Worm (Caenorhabditis elegans) whole organism, L1 larva: Measurements from ENCODE around the gene gldi-1.

Source experiments
- C34B4.2 ChIP-seq: sonication (generic microtip); optimal IDR thresholded peaks from 2 replicates; lab custom pipeline; 2017; ENCODE audit warnings: mild to moderate bottlenecking, missing genetic modification characterization, missing compliant biosample characterization
- F16B12.6 ChIP-seq: fragments of 150-350 bp; optimal IDR thresholded peaks from 2 replicates; lab custom pipeline; 2014; ENCODE audit warnings: missing biosample characterization, missing genetic modification characterization
- alr-1 ChIP-seq: fragments of 200-800 bp; sonication (Bioruptor generic); optimal IDR thresholded peaks from 2 replicates; lab custom pipeline; 2018; ENCODE audit warnings: borderline replicate concordance, mild to moderate bottlenecking, missing genetic modification characterization, missing compliant biosample characterization
- aly-2 ChIP-seq: fragments of 150-350 bp; optimal IDR thresholded peaks from 2 replicates; lab custom pipeline; 2014; ENCODE audit warnings: missing biosample characterization, missing genetic modification characterization
- ces-1 ChIP-seq: fragments of 150-350 bp; optimal IDR thresholded peaks from 2 replicates; lab custom pipeline; 2014; ENCODE audit warnings: missing biosample characterization, missing genetic modification reagents, missing genetic modification characterization
- egl-13 ChIP-seq: sonication (generic microtip); optimal IDR thresholded peaks from 2 replicates; lab custom pipeline; 2016; ENCODE audit warnings: missing genotype, missing genetic modification reagents, missing genetic modification characterization, missing compliant biosample characterization
- egl-27 ChIP-seq, 2 experiments: fragments of 150-350 bp in 1 of 2; sonication (generic microtip); optimal IDR thresholded peaks; 3 replicates each; lab custom pipeline; 2017 to 2018; ENCODE audit warnings: missing biosample characterization in 2 of 2, missing genetic modification characterization in 2 of 2, missing genetic modification reagents in 2 of 2
- elt-2 ChIP-seq: sonication (generic microtip); optimal IDR thresholded peaks from 2 replicates; lab custom pipeline; 2016; ENCODE audit warnings: missing genetic modification characterization, mild to moderate bottlenecking, inconsistent platforms, missing compliant biosample characterization, missing genetic modification reagents
- elt-3 ChIP-seq, 6 experiments: fragments of 150-350 bp in 1 of 6; sonication (generic microtip); optimal IDR thresholded peaks; 2 replicates each; lab custom pipeline; 2017 to 2018; ENCODE audit warnings: missing biosample characterization in 6 of 6, missing genetic modification characterization in 6 of 6, inconsistent platforms in 1 of 6
- fkh-4 ChIP-seq: sonication (generic microtip); optimal IDR thresholded peaks from 2 replicates; lab custom pipeline; 2016; ENCODE audit warnings: missing compliant biosample characterization, missing genetic modification characterization, borderline replicate concordance
- grh-1 ChIP-seq: fragments of 200-800 bp; sonication (Bioruptor generic); IDR thresholded peaks from 2 replicates; pipeline ENCODE4 v1.3.6; 2022; ENCODE audit warnings: missing genetic modification reagents, missing genetic modification characterization, missing compliant biosample characterization
- hlh-17 ChIP-seq: fragments of 200-800 bp; sonication (Bioruptor generic); optimal IDR thresholded peaks from 2 replicates; lab custom pipeline; 2018; ENCODE audit warnings: missing genetic modification characterization, mild to moderate bottlenecking, missing compliant biosample characterization, moderate library complexity, borderline replicate concordance
- irx-1 ChIP-seq: sonication (generic microtip); optimal IDR thresholded peaks from 2 replicates; lab custom pipeline; 2016; ENCODE audit warnings: missing genetic modification characterization, missing compliant biosample characterization
- isw-1 ChIP-seq: fragments of 200-800 bp; sonication (Bioruptor generic); IDR thresholded peaks from 2 replicates; pipeline ENCODE4 v1.3.6; 2022; ENCODE audit warnings: missing genetic modification characterization, missing compliant biosample characterization
- lin-13 ChIP-seq: fragments of 150-350 bp; optimal IDR thresholded peaks from 2 replicates; lab custom pipeline; 2014; ENCODE audit warnings: missing biosample characterization, missing genetic modification reagents, missing genetic modification characterization
- lin-35 ChIP-seq, 2 experiments: fragments of 150-350 bp; optimal IDR thresholded peaks; 2 replicates each; lab custom pipeline; 2014; ENCODE audit warnings: missing biosample characterization in 2 of 2, missing genetic modification characterization in 2 of 2, missing genetic modification reagents in 2 of 2
- lin-39 ChIP-seq: fragments of 150-350 bp; optimal IDR thresholded peaks from 2 replicates; lab custom pipeline; 2014; ENCODE audit warnings: missing biosample characterization, missing genetic modification reagents, missing genetic modification characterization
- lsy-2 ChIP-seq, 2 experiments: fragments of 150-350 bp; optimal IDR thresholded peaks; 2 replicates each; lab custom pipeline; 2014; ENCODE audit warnings: missing biosample characterization in 2 of 2, missing genetic modification characterization in 2 of 2
- mab-9 ChIP-seq: fragments of 200-800 bp; sonication (Bioruptor generic); IDR thresholded peaks from 2 replicates; pipeline ENCODE4 v1.3.6; 2022; ENCODE audit warnings: missing genetic modification reagents, missing genetic modification characterization, missing compliant biosample characterization
- mep-1 ChIP-seq: fragments of 150-350 bp; optimal IDR thresholded peaks from 2 replicates; lab custom pipeline; 2014; ENCODE audit warnings: missing biosample characterization, missing genetic modification characterization
- nhr-11 ChIP-seq: fragments of 150-350 bp; optimal IDR thresholded peaks from 2 replicates; lab custom pipeline; 2014; ENCODE audit warnings: missing biosample characterization, missing genetic modification characterization
- nhr-47 ChIP-seq: sonication (generic microtip); optimal IDR thresholded peaks from 2 replicates; lab custom pipeline; 2016; ENCODE audit warnings: mild to moderate bottlenecking, missing genetic modification characterization, moderate library complexity, missing compliant biosample characterization
- nhr-71 ChIP-seq: sonication (generic microtip); optimal IDR thresholded peaks from 2 replicates; lab custom pipeline; 2016; ENCODE audit warnings: mild to moderate bottlenecking, missing genetic modification characterization, moderate library complexity, missing compliant biosample characterization
- nhr-76 ChIP-seq: sonication (generic microtip); optimal IDR thresholded peaks from 2 replicates; lab custom pipeline; 2017; ENCODE audit warnings: missing biosample characterization, missing genetic modification characterization
- nhr-77 ChIP-seq: fragments of 150-350 bp; optimal IDR thresholded peaks from 2 replicates; lab custom pipeline; 2014; ENCODE audit warnings: missing biosample characterization, missing genetic modification characterization
- pax-3 ChIP-seq: fragments of 200-800 bp; sonication (Bioruptor generic); optimal IDR thresholded peaks from 2 replicates; lab custom pipeline; 2018; ENCODE audit warnings: mild to moderate bottlenecking, missing genetic modification characterization, moderate library complexity, missing compliant biosample characterization
- pqm-1 ChIP-seq: sonication (generic microtip); optimal IDR thresholded peaks from 3 replicates; lab custom pipeline; 2017; ENCODE audit warnings: missing biosample characterization, missing genetic modification characterization
- skn-1 ChIP-seq: fragments of 150-350 bp; optimal IDR thresholded peaks from 2 replicates; lab custom pipeline; 2014; ENCODE audit warnings: missing biosample characterization, missing genetic modification characterization
- sptf-1 ChIP-seq: fragments of 150-350 bp; optimal IDR thresholded peaks from 2 replicates; lab custom pipeline; 2014; ENCODE audit warnings: missing biosample characterization, missing genetic modification characterization
- tlp-1 ChIP-seq: fragments of 150-350 bp; optimal IDR thresholded peaks from 2 replicates; lab custom pipeline; 2014; ENCODE audit warnings: missing biosample characterization, missing genetic modification characterization
- unc-130 ChIP-seq: fragments of 150-350 bp; optimal IDR thresholded peaks from 2 replicates; lab custom pipeline; 2017; ENCODE audit warnings: missing biosample characterization, missing genetic modification characterization, inconsistent platforms
- unc-30 ChIP-seq: sonication (generic microtip); optimal IDR thresholded peaks from 2 replicates; lab custom pipeline; 2017; ENCODE audit warnings: missing biosample characterization, missing genetic modification characterization
- unc-62 ChIP-seq: fragments of 150-350 bp; optimal IDR thresholded peaks from 2 replicates; lab custom pipeline; 2014; ENCODE audit warnings: missing biosample characterization, missing genetic modification reagents, missing genetic modification characterization
- unc-86 ChIP-seq: sonication (generic microtip); optimal IDR thresholded peaks from 2 replicates; lab custom pipeline; 2016; ENCODE audit warnings: missing genetic modification characterization, missing compliant biosample characterization
- unc-98 ChIP-seq: fragments of 200-800 bp; sonication (Bioruptor generic); IDR thresholded peaks from 2 replicates; pipeline ENCODE4 v1.3.6; 2022; ENCODE audit warnings: missing genetic modification characterization, missing compliant biosample characterization
- vab-15 ChIP-seq: sonication (generic microtip); optimal IDR thresholded peaks from 2 replicates; lab custom pipeline; 2017; ENCODE audit warnings: missing genotype, mild to moderate bottlenecking, missing genetic modification characterization, missing compliant biosample characterization
- xbp-1 ChIP-seq: sonication (generic microtip); optimal IDR thresholded peaks from 2 replicates; lab custom pipeline; 2016; ENCODE audit warnings: missing genetic modification characterization, missing compliant biosample characterization
- ztf-11 ChIP-seq, 2 experiments: sonication (generic microtip); optimal IDR thresholded peaks; 2 replicates each; lab custom pipeline; 2016 to 2017; ENCODE audit warnings: missing genetic modification characterization in 2 of 2, missing biosample characterization in 1 of 2, missing compliant biosample characterization in 1 of 2

Gene gldi-1

DNA sequence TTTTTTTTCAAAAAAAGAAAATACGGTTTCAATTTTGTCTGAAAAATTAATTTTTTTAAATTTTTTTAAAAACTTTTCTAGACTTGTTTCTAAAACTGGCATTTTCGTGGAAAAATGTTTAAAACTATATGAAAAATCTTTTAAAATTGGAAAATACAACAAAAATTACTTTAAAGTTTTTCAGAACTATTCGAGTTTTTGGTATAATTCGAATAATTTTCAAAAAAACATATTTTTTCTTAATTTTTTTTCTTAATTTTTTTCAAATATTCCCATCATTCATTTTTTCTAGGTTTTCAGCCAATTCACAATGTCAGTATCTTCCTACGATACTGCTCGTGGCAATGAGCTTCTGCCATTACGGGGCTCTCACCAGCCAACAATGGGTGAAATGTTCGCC, 38.1 kb upstream of the gldi-1 start, which contains the start of gene slc-36.2:
Gene slc-36.2, plus strand, starts transcription at position 301 of the 400 bp plus-strand sequence.
- TF ChIP-seq grh-1 (GFP tag; lab: Robert Waterston, UW) (no peak), unc-98 (GFP tag; lab: Robert Waterston, UW) (no peak), alr-1 (no peak), pqm-1 (tag; lab: Kevin White, UChicago) (no peak), hlh-17 (GFP tag; lab: Kevin White, UChicago) (no peak), mep-1 (tag; lab: Kevin White, UChicago) (no peak), irx-1 (tag; lab: Kevin White, UChicago) (no peak)
- TF ChIP-seq, all 84 proteins: peak for 0

DNA sequence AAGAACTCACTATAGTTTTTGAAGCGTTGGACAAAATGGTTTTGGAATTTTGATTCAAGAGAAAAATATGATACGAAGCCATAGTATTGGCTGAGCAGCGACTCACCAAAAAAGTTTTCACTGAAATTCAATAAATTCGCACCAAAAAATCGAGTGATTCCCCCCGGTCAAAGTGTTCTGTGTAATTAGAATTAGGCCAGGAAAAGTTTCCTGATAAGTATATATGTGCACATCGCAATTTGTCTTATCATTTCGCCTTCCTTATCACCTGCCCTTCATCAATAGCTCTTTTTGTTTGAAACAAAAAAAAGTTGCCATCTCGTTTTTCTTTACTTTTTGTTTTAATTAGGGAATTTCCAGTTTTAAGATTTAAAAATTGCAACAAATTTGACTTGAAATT, 37.5 kb upstream of the gldi-1 start:
- TF ChIP-seq nhr-77 (tag; lab: Kevin White, UChicago) (no peak), ces-1 (no peak), elt-2 (tag; lab: Kevin White, UChicago) (peak; percentile 51)

DNA sequence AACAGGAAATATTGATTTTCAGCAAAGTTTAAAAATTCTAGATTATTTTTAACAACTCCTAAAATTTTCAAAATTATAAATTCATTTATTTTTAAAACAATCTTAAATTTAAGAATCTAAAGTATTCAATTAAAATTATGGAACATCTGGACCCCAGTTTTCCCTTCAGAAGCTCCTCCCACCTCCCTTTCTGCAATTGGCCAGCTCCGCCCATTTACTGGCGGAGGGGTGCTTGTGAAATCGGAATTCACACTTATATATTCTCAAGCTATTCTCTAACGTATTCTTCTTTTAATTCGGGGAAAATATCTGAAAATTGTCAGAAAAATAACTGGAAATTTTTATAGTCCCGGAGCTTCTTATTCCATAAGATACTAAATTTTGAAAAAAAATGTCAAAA, 31.6 kb upstream of the gldi-1 start, which contains the start of gene mab-9:
Gene mab-9, plus strand, starts transcription at position 260 of the 400 bp plus-strand sequence.
- TF ChIP-seq lin-13 (GFP tag; lab: Kevin White, UChicago) (no peak), aly-2 (no peak), grh-1 (GFP tag; lab: Robert Waterston, UW) (no peak), unc-62 (GFP tag; lab: Kevin White, UChicago) (no peak), C34B4.2 (tag; lab: Kevin White, UChicago) (no peak), mab-9 (no peak), lsy-2 (tag; optimal IDR thresholded peaks at IDR 0.05; lab: Kevin White, UChicago) (peak in 1 of 2 experiments; percentile 7), lin-35 (GFP tag; optimal IDR thresholded peaks at IDR 0.05; lab: Kevin White, UChicago) (no peak)

DNA sequence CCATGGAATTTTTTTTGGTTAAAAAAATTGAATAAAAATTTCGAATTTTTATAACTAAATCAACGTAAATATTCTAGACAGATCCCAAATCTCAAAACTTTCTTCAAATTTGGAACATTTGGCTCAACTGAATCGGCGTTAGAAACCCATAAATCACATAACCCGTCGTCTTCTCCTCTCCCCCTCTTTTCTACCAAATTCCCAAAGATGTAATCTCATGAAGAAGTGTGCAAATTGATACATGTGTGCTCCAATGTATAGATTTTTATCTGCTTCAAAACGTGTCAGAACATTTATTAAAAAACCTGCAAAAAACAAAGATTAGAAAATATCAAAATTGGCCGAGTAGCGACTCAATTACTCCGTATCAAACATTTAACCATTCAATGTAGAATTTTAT, 28.5 kb upstream of the gldi-1 start:
- TF ChIP-seq nhr-11 (tag; lab: Kevin White, UChicago) (no peak), pqm-1 (tag; lab: Kevin White, UChicago) (no peak), skn-1 (tag; lab: Kevin White, UChicago) (no peak), unc-130 (no peak), lin-35 (GFP tag; optimal IDR thresholded peaks at IDR 0.05; lab: Kevin White, UChicago) (no peak), sptf-1 (no peak), tlp-1 (tag; lab: Kevin White, UChicago) (no peak), nhr-76 (no peak), nhr-71 (tag; lab: Kevin White, UChicago) (no peak), ztf-11 (tag; optimal IDR thresholded peaks at IDR 0.05; lab: Kevin White, UChicago) (no peak), fkh-4 (tag; lab: Kevin White, UChicago) (no peak)

DNA sequence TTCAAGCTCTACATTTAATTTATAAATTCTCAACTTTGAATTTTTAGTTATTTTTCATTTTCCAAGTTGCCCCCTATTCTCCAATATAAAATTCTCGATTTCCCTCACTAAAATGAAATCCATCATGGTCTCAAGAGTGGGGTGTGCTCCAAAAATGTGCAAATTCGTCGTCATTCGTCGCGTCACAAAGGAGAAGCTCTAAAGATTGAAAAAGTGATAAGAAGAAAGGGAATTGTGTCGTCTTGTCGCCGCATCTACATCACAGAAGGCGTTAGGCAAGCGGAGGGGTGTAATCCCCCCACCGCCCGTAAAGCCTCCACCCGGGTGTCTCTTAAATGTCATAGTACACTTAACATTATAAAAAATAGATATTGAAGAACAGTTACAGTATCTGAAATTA, 27.8 kb upstream of the gldi-1 start:
- TF ChIP-seq mab-9 (peak; percentile 58; the same call in 1 of the 2 replicates), irx-1 (tag; lab: Kevin White, UChicago) (no peak)

DNA sequence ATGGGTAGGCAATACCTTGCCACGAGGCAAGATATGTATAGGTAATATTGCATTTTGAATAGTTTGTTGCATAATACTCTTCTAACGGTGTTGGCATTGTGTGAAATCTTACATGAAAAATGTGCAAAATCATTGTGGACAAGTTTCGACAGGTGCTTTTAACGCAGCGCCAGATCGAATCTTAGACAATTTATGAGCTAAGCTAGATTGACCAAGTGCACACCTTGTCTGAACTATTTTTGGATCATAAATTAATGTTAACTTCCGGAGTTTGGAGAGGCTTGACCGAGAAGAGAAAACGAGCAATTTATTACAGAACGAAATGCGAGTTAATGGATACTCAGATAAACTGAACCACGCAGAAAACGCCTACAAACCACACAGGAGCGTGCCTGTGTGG, 25.1 kb upstream of the gldi-1 start, which contains the start of gene srh-105:
Gene srh-105, minus strand, starts transcription at position 101 of the 400 bp plus-strand sequence.
- TF ChIP-seq tlp-1 (tag; lab: Kevin White, UChicago) (no peak), F16B12.6 (tag; lab: Kevin White, UChicago) (no peak), unc-98 (GFP tag; lab: Robert Waterston, UW) (no peak)

DNA sequence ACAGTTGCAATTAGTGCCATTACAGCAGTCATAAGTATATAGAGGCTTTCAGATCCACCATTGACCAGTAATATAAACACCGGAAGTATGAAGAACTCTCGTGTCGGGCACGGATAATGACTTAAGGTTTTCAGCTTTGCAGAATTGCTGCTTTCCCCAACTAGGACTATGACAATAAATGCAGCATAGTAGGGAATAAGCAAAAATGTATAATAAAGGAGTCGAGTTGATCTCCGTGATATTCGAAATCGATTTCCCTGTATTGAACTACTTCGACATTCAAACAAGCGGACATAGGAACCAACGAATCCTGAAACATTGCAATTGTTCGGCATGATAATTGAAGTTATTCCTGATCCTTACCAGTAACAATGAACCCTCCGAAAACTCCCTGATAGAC, 24.4 kb upstream of the gldi-1 start:
- no peak for TF ChIP-seq alr-1
- TF ChIP-seq, all 84 proteins: peak for 0

DNA sequence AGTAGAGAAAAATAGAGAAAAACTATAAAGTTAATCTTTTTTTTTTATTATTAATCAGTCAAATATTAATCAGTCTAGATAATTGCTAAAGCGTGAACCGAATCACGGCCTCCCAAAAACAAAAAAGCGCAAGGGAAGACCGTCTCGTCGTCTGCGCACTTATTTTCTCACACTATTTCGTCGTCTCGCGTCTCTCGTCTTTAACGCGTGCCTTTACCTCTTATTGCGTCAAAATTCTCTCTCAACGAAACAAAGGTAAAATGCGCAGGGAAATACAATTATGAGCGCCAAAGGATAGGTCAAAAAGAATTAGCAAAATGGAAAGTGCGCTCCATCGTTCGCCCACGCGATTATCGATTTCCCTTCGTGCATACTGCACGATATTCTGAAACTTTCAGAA, 21.9 kb upstream of the gldi-1 start:
- TF ChIP-seq xbp-1 (tag; lab: Kevin White, UChicago) (peak; percentile 69), lin-39 (peak; percentile 46), nhr-47 (peak; percentile 88), unc-86 (tag; lab: Kevin White, UChicago) (peak; percentile 64), egl-27 (tag; optimal IDR thresholded peaks at IDR 0.05; lab: Kevin White, UChicago) (no peak), C34B4.2 (tag; lab: Kevin White, UChicago) (no peak), hlh-17 (GFP tag; lab: Kevin White, UChicago) (no peak), unc-62 (GFP tag; lab: Kevin White, UChicago) (no peak), ztf-11 (tag; optimal IDR thresholded peaks at IDR 0.05; lab: Kevin White, UChicago) (peak in 1 of 2 experiments; percentile 36), pax-3 (peak; percentile 54), isw-1 (GFP tag; lab: Robert Waterston, UW) (peak; percentile 54), vab-15 (tag; lab: Kevin White, UChicago) (no peak), egl-13 (tag; lab: Kevin White, UChicago) (peak; percentile 44), elt-3 (tag; optimal IDR thresholded peaks at IDR 0.05; lab: Kevin White, UChicago) (no peak), unc-30 (no peak)
